Fruit fly (Drosophila melanogaster): ENCODE measurements around the gene CG6724.

Gene CG6724

DNA sequence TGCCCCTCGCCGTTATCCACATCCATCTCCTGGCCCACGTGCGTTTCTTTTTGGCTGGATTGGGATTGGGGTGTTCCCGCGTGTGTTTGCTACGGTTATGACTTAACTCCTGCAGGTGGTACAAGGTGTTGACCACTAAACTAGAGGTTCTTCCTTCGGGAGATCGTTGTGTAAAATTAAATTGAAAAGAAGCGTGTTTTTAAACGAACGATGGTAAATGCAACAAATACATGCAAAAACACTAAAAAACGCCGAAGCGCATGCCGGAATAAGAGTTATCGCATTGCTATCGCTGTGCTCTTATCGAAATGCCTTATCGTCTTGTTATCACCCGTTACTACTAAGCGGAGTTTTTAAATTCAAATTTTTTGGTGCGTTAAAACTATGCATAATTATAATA, at the start of gene CG6724:
CG6724 (minus strand) TSS at position 245 of the 400 bp plus-strand sequence.
- no peak for TF ChIP-seq noc (tag; optimal IDR thresholded peaks at IDR 0.05)

DNA sequence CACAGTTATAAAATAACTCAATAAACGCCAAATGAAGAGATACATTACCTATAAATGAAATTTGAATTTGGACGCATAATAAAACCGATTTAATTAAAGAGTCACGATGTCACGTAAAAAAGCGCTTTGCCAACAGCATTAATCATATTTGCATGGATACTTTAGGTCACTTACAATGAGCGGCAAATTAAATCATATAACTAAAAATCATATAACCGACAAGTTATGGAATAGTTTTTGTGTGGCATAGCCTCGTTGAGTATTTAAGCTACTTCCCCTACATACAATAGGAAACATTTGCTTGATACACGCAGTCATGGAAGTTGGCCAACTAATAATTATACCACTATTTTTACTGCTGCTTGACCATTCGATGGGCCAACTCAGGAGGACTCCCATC, 49.1 kb upstream of the CG6724 start, which contains the start of gene CG6508:
CG6508 (plus strand) TSS at position 301 of the 400 bp plus-strand sequence.
- TF ChIP-seq noc (tag; optimal IDR thresholded peaks at IDR 0.05) = no peak

DNA sequence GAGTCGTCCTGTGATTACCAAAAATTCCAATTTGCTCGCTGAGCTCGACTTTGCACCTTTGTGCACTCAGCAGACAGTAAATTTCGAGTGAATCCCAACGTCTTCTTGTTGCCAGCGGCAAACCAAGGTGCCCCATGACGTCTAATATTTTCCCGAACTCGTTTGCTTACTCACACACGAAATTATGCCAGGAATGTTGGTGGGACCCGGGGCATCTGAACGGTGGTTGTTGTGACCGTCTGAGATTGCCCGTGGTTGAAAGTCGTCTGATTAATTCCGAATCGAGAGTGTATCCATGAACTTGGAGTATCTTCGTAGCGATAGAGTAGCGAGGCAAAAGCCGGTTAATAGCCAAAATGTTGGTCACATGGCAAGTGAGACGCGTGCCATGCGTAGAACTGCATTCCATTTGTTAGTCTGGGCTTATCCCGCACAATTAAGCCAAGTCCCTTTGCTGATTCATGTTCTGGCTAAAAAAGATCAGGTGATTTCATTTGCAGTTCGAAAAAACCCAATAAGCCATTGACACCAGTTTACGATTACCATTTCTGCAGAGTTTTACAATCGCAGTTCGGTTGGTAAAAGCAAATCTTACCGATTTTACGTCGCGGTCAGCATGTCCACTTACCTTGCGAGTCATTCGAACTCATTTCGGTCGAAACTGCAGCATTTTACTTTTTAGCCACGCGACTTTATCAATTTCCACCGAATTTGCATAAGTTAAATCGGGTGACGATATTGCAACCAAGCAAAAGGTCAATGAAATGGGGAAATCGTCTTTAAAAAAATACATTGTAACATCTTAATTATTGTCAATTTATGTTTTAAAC, 32.4 kb upstream of the CG6724 start:
- TF ChIP-seq noc (tag; optimal IDR thresholded peaks at IDR 0.05) = no peak

DNA sequence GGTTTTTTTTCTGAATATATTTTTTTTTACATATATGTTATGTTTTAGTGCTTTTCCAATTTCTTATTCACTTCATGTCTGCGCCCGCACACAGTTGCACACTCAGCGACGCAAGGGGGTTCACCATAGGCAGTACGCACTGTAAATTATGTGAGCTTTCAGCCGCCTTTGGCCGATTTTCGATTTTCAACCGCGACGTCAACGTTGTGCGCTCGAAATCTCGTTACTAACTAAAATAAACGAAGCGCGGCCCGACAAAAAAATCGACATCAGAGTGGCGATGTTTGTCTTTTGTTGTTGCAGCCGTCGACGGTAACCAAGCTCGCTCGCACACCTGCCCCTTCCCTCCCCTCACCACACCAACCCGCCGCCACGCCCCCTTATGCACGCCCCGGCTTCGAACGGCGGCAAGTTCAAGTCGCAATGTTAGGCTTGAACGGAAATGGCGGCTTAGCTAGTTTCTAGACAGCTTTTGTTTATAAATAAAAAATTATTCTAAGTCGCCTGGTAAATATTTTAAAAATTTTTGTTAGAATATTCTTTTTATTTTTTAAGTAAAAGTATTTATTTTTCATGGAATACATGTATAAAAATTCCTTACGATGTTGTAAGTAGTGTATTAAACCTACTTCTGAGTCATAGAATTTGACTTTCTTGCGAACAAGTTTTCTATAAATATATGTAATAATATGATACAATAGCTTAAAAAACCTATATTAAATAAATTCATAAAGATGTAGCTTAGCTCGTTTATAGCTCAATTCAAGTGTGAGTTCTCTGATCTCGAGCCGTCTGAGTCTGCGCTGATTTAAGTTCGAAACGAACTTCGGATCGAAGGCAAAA, 31.3 kb upstream of the CG6724 start, which contains the start of gene CG31869:
CG31869 (minus strand) TSS at position 233 of the 843 bp plus-strand sequence.
- TF ChIP-seq noc (tag; optimal IDR thresholded peaks at IDR 0.05) = no peak

DNA sequence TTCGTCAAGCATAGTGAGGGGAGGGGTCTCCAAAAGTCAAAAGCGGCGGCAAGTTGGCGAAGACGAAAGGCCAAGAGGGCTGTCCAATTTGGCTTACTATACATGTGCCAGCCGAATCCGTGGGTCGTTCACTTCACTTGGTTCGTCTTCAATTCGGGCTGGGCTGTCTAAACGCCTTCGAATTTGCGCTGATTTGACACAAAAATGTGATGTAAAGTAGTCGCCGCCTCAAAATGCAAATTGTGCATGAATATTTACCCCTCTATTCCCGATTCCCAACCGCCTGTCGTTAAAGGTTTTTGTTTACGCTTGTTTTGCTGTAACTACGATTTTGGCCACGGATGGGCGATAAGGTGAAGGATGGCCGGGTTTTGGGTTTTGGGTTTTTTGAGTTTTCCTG, 26.0 kb upstream of the CG6724 start:
- no peak for TF ChIP-seq noc (tag; optimal IDR thresholded peaks at IDR 0.05)

DNA sequence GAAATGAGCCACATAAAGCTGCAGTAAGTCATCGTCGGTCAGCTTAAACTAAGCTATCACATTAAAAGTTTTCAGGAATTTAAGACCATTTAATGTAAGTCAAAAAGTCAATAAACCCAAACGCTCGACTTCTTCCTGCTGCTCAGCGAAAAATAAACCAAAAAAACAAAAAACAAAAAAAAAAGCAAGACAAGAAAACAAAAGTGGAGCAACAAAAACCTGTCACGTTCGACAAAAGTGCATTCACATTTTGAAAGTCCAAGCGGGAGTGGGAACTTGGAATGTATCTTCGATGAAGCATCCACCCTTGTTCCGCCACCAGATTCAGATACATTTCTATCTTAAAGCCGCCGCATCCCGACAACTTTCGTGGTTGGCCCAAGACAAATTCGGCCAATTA, 24.3 kb upstream of the CG6724 start:
- no peak for TF ChIP-seq noc (tag; optimal IDR thresholded peaks at IDR 0.05)

DNA sequence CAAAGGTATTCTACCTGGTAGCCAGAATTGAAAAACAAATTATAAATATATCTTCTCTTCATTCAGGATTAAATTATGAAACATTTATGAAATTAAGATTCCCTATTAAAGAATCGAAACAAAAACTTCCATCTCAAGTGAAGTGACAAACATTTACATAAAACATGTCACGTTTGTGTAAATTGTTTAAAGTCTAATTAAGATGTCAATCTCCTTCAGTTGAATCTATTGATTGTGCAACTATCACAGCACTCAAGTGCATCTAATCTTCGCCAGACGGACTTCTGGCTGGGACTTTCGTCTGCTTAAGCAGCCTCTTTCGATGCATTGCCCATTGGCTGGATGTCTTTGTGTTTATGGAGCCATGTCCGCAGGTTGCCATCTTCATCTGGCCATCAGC, 22.3 kb upstream of the CG6724 start:
- TF ChIP-seq noc (tag; optimal IDR thresholded peaks at IDR 0.05) = no peak

DNA sequence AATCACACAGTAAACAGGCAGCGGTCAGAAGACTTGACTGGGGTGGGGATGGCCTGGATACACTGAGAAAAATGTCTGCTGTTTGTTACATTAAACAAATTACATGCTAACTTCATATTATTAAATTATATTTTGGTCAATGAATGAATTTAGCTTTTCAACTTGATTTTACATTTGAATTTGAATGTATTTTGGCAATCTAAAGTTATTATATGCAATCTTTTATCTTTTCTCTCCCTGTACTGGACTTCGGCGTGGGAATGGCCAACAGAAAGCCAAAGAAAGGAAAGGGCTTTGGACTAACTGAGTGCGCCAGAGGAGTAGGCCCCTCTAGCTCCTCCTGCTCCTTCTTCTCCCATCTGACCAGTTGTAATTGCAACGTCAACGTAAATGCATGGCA, 21.6 kb upstream of the CG6724 start:
- TF ChIP-seq noc (tag; optimal IDR thresholded peaks at IDR 0.05) = no peak

DNA sequence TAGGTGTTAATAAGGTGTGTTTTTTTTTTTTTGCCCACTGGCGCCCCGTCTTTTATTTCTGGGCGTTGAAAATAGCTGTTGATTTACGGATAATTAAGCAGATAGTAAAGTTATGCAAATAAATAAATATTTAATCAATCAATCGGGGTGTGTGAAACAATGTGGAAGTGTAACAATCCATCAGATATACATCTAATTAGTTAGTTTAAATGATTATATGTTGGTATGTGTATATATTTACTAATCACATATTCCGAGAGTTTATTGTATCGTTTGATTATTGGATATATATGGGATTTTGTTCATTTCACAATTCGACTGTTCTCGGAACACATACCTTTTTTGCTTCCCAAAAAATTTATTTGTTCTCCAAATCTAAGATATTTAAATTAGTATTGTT, 20.2 kb upstream of the CG6724 start, which contains the start of gene CG31870:
CG31870 (plus strand) TSS at position 301 of the 400 bp plus-strand sequence.
- no peak for TF ChIP-seq noc (tag; optimal IDR thresholded peaks at IDR 0.05)

DNA sequence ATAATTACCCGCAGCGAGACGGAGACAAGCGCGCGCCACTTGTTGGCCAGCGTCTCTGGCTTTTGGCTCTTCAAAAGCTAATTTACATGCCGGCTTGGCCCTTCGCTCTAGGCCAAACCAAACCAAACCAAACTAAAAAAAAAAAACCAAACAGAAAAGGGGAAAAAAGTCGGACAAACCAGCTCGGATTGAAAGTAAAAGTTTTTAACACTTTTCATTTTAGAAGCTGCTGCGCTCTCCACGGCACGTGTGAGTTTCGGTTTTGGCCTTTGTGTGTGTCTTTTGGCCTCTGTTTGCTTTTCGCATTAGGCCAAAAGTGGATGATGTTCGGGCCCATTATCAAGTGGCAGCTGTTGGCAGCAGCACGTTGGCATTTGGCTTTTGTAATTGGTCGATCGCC, 11.5 kb upstream of the CG6724 start:
- TF ChIP-seq noc (tag; optimal IDR thresholded peaks at IDR 0.05) = no peak

DNA sequence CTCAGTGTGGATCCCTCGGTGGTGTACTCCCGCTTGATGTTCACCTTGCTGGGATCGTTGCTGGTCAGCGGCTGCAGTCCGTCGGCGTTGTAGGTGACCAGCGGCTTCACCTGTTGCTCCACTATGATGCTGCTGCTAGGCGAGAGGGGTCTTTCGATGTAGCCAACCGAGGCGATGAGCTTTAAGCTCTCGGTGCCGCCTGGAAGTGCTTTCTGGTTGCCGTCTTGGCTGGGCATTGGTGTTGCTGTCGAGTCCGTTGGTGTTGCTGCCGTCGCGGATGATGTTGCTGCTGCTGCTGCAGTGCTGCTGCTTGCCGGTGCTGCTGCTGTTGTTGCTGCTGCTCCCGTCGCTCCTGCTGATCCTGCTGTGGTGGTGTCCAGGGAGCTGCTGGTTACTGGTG, 4.3 kb upstream of the CG6724 start:
- no peak for TF ChIP-seq noc (tag; optimal IDR thresholded peaks at IDR 0.05)

DNA sequence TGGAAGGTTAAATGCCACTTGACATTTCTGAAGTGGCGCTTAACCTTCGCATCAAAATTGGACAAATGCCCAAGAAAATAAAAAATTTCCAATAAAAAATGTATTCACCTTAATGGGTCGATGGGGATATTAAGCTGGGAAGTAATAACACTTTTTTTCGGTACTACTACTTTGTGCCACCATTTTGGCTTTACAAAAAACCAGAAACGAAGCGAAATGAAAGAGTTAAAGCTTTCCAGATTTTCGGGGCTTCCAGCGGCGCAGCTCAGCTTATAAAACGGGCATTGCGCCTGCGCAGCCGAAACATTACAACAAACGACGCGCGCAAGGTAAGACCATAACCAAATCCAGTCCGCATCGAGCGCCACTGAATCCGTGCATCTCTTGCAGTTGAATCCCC, 816 bp upstream of the CG6724 start, which contains the start of gene CG17127:
CG17127 (plus strand) TSS at position 301 of the 400 bp plus-strand sequence.
- TF ChIP-seq noc (tag; optimal IDR thresholded peaks at IDR 0.05) = no peak

DNA sequence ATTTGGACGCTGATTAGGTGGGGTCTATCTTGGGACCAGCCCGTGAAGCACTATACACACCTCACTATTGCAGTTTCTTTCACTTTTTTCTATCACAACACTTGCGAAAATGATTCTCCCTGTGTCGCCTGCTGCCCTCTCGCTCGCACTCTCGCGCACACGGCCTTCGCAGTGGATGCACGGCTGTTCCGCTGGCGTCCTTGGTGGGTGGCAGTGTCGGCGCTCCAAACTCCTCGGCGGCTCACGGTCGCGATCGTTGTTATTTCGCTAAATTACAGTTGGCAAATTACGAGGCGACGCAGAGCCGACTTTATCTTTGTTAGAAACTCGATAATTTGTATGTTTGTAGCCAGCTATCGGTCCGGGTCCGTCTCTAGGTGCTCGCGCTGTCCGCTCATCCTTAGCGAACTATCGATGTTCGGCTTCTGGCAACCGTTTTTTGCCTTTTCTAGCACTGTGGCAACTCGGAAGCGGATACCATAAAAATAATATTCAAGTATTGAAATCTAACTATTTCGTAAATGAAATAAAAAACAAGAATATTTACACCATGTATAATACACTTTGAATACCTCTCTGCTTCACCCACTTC, 2.1 kb downstream of the CG6724 start, which contains the start of gene Ubc2:
Ubc2 (minus strand) TSS at position 410 of the 592 bp plus-strand sequence.
- TF ChIP-seq noc (tag; optimal IDR thresholded peaks at IDR 0.05) = no peak

DNA sequence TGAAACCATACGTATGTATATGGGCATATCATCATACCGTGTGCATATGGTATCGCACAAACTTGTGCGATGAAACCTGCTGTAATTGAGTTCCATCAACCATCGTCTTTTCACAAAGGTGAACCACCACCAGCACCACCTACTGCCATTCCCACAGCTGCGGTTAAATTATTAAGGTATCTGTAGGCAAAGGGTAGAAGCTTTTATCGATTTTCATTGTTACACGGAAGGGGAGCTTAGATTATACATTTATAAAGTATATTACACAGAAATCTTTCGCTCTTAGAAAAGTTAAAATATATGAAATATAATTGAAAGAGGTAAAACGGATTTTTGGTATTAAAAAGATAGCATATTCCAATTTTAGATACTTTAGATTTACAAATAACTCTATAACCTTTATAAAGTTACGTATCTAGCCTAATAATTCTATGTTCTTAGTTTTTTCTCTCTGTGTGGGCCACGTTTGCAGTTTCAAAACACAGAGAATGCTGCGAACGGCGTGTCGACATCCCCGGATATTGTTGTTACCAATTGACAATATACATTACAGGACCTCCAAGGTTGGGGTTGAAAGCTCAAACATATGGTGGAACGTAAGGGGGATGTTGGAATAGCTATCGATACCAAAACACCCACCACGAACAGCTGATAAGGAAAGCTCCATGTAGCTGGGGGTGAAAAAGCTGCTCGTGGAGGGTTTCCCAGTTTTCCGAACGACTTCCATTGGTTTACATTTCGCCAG, 9.2 kb downstream of the CG6724 start, which contains the start of gene CG6495:
CG6495 (plus strand) TSS at position 695 of the 745 bp plus-strand sequence.
- TF ChIP-seq noc (tag; optimal IDR thresholded peaks at IDR 0.05) = no peak

DNA sequence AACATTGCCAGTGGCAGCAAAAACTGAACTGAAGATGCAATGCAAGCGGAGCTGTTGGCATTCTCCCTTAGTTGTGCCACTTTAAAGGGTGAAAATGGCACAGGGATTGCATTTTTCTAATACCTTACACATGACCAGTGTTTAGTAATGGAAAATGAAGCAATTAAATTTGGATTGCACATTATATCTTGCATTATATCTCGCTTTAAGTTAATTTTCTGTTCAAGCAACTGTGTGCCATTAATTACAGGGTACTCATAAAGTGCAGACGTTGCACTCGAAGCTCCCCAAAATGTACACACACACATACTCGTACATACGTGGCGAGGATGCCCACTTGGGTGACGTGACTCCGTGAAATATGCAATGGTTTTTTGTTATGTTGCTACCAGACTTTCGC, 10.1 kb downstream of the CG6724 start:
- TF ChIP-seq noc (tag; optimal IDR thresholded peaks at IDR 0.05) = no peak

All from whole organism, larva.